Fruit fly (Drosophila melanogaster): ENCODE results near the gene Ppm1.

dm6 chr3L:565561-565960 is 15.6 kb upstream of the Ppm1 start:
- TF ChIP-seq EcR (GFP tag; optimal IDR thresholded peaks at IDR 0.05) (no peak), CG8301 (tag; optimal IDR thresholded peaks at IDR 0.05) (no peak), gl (tag; optimal IDR thresholded peaks at IDR 0.05) (no peak), D1 (tag; optimal IDR thresholded peaks at IDR 0.05) (no peak), CG34367 (tag; optimal IDR thresholded peaks at IDR 0.05) (no peak), Pif1A (GFP tag; optimal IDR thresholded peaks at IDR 0.05) (no peak), Snoo (tag; optimal IDR thresholded peaks at IDR 0.05) (no peak), rn (GFP tag; IDR thresholded peaks at IDR 0.05) (no peak)

Measured in whole organism, pupa.